Worm (Caenorhabditis elegans): Measurements from ENCODE around the gene Y102A11A.9.

DNA sequence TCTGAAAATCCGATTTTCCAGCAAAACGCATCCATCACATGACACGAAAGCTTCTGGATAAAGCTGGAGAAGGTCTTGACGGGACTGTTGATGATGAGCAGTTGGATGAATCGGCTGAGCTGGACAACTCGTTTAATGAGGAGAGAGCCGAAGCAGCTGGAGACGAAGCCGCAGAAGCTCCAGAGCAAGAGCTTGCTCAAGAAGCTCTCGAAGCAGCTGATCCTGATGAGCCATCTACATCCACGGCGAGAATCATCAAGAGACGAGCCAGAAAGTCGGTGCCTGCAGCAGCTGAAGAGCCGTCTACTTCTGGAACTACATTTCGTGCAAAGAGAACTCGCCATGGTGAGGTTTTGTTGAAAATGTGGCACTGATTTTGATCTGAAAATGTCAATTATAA lies 48.5 kb upstream of the Y102A11A.9 start:
- TF ChIP-seq F22D6.2 (tag; optimal IDR thresholded peaks at IDR 0.05): no peak
- TF ChIP-seq dpff-1 (tag; optimal IDR thresholded peaks at IDR 0.05): no peak
